Fruit fly (Drosophila melanogaster) whole organism, prepupa: Measurements from ENCODE around the gene ppk10.
A peak's percentile ranks its signal among the peaks of the same experiment; 100 is the strongest.

Source experiments
- Blimp-1 ChIP-seq: fragments of 200-800 bp; sonication (Bioruptor generic); optimal IDR thresholded peaks from 3 replicates; lab custom pipeline; 2017; ENCODE audit warnings: missing biosample characterization, missing genetic modification characterization, mild to moderate bottlenecking, moderate library complexity, missing genetic modification reagents
- CG10631 ChIP-seq: fragments of 200-800 bp; sonication (Bioruptor generic); optimal IDR thresholded peaks from 2 replicates; lab custom pipeline; 2016; ENCODE audit warnings: missing biosample characterization, missing genetic modification characterization
- CG11902 ChIP-seq: fragments of 200-800 bp; sonication (Bioruptor generic); optimal IDR thresholded peaks from 3 replicates; lab custom pipeline; 2016; ENCODE audit warnings: missing biosample characterization, missing genetic modification characterization
- CG15336 ChIP-seq: fragments of 200-800 bp; sonication (Bioruptor generic); IDR thresholded peaks from 2 replicates; pipeline ENCODE4 v1.3.6; 2022; ENCODE audit warnings: missing biosample characterization, missing genetic modification characterization
- CG16779 ChIP-seq: fragments of 200-800 bp; sonication (Bioruptor generic); optimal IDR thresholded peaks from 3 replicates; lab custom pipeline; 2017; ENCODE audit warnings: missing biosample characterization, mild to moderate bottlenecking, missing genetic modification characterization
- CG32006 ChIP-seq: fragments of 200-800 bp; sonication (Bioruptor generic); optimal IDR thresholded peaks from 3 replicates; lab custom pipeline; 2017; ENCODE audit warnings: missing biosample characterization, mild to moderate bottlenecking, missing genetic modification characterization
- CG34406 ChIP-seq: fragments of 200-800 bp; sonication (Bioruptor generic); optimal IDR thresholded peaks from 3 replicates; lab custom pipeline; 2016; ENCODE audit warnings: missing biosample characterization, missing genetic modification characterization
- CG3919 ChIP-seq: fragments of 200-800 bp; sonication (Bioruptor generic); optimal IDR thresholded peaks from 3 replicates; lab custom pipeline; 2016; ENCODE audit warnings: missing biosample characterization, missing genetic modification characterization
- CG4318 ChIP-seq: fragments of 200-800 bp; sonication (Bioruptor generic); optimal IDR thresholded peaks from 3 replicates; lab custom pipeline; 2017; ENCODE audit warnings: missing biosample characterization, mild to moderate bottlenecking, missing genetic modification characterization
- CG6163 ChIP-seq: fragments of 200-800 bp; sonication (Bioruptor generic); IDR thresholded peaks from 3 replicates; pipeline ENCODE4 v1.3.6; 2022; ENCODE audit warnings: missing biosample characterization, missing genetic modification characterization
- CG6276 ChIP-seq: fragments of 200-800 bp; sonication (Bioruptor generic); optimal IDR thresholded peaks from 2 replicates; lab custom pipeline; 2017; ENCODE audit warnings: missing biosample characterization, mild to moderate bottlenecking, missing genetic modification characterization
- CG6792 ChIP-seq: fragments of 200-800 bp; sonication (Bioruptor generic); optimal IDR thresholded peaks from 3 replicates; lab custom pipeline; 2016; ENCODE audit warnings: missing biosample characterization, missing genetic modification characterization
- CG6808 ChIP-seq: fragments of 200-800 bp; sonication (Bioruptor generic); optimal IDR thresholded peaks from 3 replicates; lab custom pipeline; 2017; ENCODE audit warnings: missing biosample characterization, missing genetic modification characterization, mild to moderate bottlenecking, moderate library complexity, missing genetic modification reagents
- CG8119 ChIP-seq: fragments of 200-800 bp; sonication (Bioruptor generic); IDR thresholded peaks from 3 replicates; pipeline ENCODE4 v1.3.6; 2022; ENCODE audit warnings: missing biosample characterization, missing genetic modification characterization
- CG8319 ChIP-seq: fragments of 200-800 bp; sonication (Bioruptor generic); optimal IDR thresholded peaks from 3 replicates; lab custom pipeline; 2016; ENCODE audit warnings: missing biosample characterization, missing genetic modification characterization
- Eip75B ChIP-seq: fragments of 200-800 bp; sonication (Bioruptor generic); optimal IDR thresholded peaks from 3 replicates; lab custom pipeline; 2016; ENCODE audit warnings: missing biosample characterization, missing genetic modification characterization
- Eip78C ChIP-seq: fragments of 200-800 bp; sonication (Bioruptor generic); peaks from one replicate; lab custom pipeline; 2016; ENCODE audit warnings: missing biosample characterization, missing genetic modification characterization
- Eip93F ChIP-seq: fragments of 200-800 bp; sonication (Bioruptor generic); optimal IDR thresholded peaks from 2 replicates; lab custom pipeline; 2016; ENCODE audit warnings: missing biosample characterization, mild to moderate bottlenecking, missing genetic modification characterization
- Ets21C ChIP-seq: fragments of 200-800 bp; sonication (Bioruptor generic); optimal IDR thresholded peaks from 3 replicates; lab custom pipeline; 2016; ENCODE audit warnings: missing biosample characterization, missing genetic modification characterization
- Hr4 ChIP-seq: fragments of 200-800 bp; sonication (Bioruptor generic); optimal IDR thresholded peaks from 3 replicates; lab custom pipeline; 2016; ENCODE audit warnings: missing biosample characterization, missing genetic modification characterization
- Lpt ChIP-seq: fragments of 200-800 bp; sonication (Bioruptor generic); optimal IDR thresholded peaks from 3 replicates; lab custom pipeline; 2016; ENCODE audit warnings: missing biosample characterization, missing genetic modification characterization
- Met ChIP-seq: fragments of 200-800 bp; sonication (Bioruptor generic); optimal IDR thresholded peaks from 3 replicates; lab custom pipeline; 2016; ENCODE audit warnings: missing biosample characterization, missing genetic modification characterization
- OdsH ChIP-seq: fragments of 200-800 bp; sonication (Bioruptor generic); optimal IDR thresholded peaks from 3 replicates; lab custom pipeline; 2016; ENCODE audit warnings: missing biosample characterization, missing genetic modification characterization
- Smox ChIP-seq: fragments of 200-800 bp; sonication (Bioruptor generic); optimal IDR thresholded peaks from 3 replicates; lab custom pipeline; 2016; ENCODE audit warnings: missing biosample characterization, missing genetic modification characterization
- Sox14 ChIP-seq: fragments of 200-800 bp; sonication (Bioruptor generic); optimal IDR thresholded peaks from 3 replicates; lab custom pipeline; 2016; ENCODE audit warnings: missing biosample characterization, missing genetic modification characterization
- achi ChIP-seq: fragments of 200-800 bp; sonication (Bioruptor generic); optimal IDR thresholded peaks from 3 replicates; lab custom pipeline; 2016; ENCODE audit warnings: missing biosample characterization, missing genetic modification characterization
- acj6 ChIP-seq: fragments of 200-800 bp; sonication (Bioruptor generic); optimal IDR thresholded peaks from 3 replicates; lab custom pipeline; 2016; ENCODE audit warnings: missing biosample characterization, missing genetic modification characterization
- cyc ChIP-seq: fragments of 200-800 bp; sonication (Bioruptor generic); optimal IDR thresholded peaks from 3 replicates; lab custom pipeline; 2016; ENCODE audit warnings: missing biosample characterization, missing genetic modification characterization
- esn ChIP-seq: fragments of 200-800 bp; sonication (Bioruptor generic); optimal IDR thresholded peaks from 2 replicates; lab custom pipeline; 2016; ENCODE audit warnings: missing biosample characterization, mild to moderate bottlenecking, missing genetic modification characterization, moderate library complexity
- fd85E ChIP-seq: fragments of 200-800 bp; sonication (Bioruptor generic); optimal IDR thresholded peaks from 3 replicates; lab custom pipeline; 2016; ENCODE audit warnings: missing biosample characterization, missing genetic modification characterization
- fkh ChIP-seq: fragments of 200-800 bp; sonication (Bioruptor generic); optimal IDR thresholded peaks from 3 replicates; lab custom pipeline; 2017; ENCODE audit warnings: missing biosample characterization, mild to moderate bottlenecking, missing genetic modification characterization, moderate library complexity
- lz ChIP-seq: fragments of 200-800 bp; sonication (Bioruptor generic); optimal IDR thresholded peaks from 3 replicates; lab custom pipeline; 2016; ENCODE audit warnings: missing biosample characterization, missing genetic modification characterization
- pdm3 ChIP-seq: fragments of 200-800 bp; sonication (Bioruptor generic); optimal IDR thresholded peaks from 3 replicates; lab custom pipeline; 2016; ENCODE audit warnings: missing biosample characterization, missing genetic modification characterization
- salr ChIP-seq, 2 experiments: fragments of 200-800 bp; sonication (Bioruptor generic); optimal IDR thresholded peaks; 3 replicates each; lab custom pipeline; 2016 to 2018; ENCODE audit warnings: missing biosample characterization in 2 of 2, missing genetic modification characterization in 2 of 2, mild to moderate bottlenecking in 1 of 2
- ss ChIP-seq, 2 experiments: fragments of 200-800 bp; sonication (Bioruptor generic); optimal IDR thresholded peaks; 2 replicates in 1 of 2; 3 replicates in 1 of 2; lab custom pipeline; 2017 to 2018; ENCODE audit warnings: mild to moderate bottlenecking in 2 of 2, missing biosample characterization in 2 of 2, missing genetic modification characterization in 2 of 2, moderate library complexity in 1 of 2
- svp ChIP-seq: fragments of 200-800 bp; sonication (Bioruptor generic); peaks from one replicate; lab custom pipeline; 2016; ENCODE audit warnings: missing biosample characterization, missing genetic modification characterization
- topi ChIP-seq: fragments of 200-800 bp; sonication (Bioruptor generic); optimal IDR thresholded peaks from 3 replicates; lab custom pipeline; 2016; ENCODE audit warnings: missing biosample characterization, missing genetic modification characterization

ppk10 gene

dm6 chr2L:10468388-10468787 lies 16.2 kb upstream of the ppk10 start (continued):
- TF ChIP-seq CG3919 (GFP tag; lab: Kevin White, UChicago) (peak; percentile 55), pdm3 (GFP tag; lab: Kevin White, UChicago) (peak; percentile 60), ss (GFP tag; optimal IDR thresholded peaks at IDR 0.05; lab: Kevin White, UChicago) (no peak), CG4318 (GFP tag; lab: Kevin White, UChicago) (peak; percentile 19), CG10631 (peak; percentile 46), fd85E (GFP tag; lab: Kevin White, UChicago) (no peak), fkh (GFP tag; lab: Kevin White, UChicago) (no peak), OdsH (GFP tag; lab: Kevin White, UChicago) (peak; percentile 58), CG11902 (GFP tag; lab: Kevin White, UChicago) (peak; percentile 34), CG6808 (peak; percentile 48), CG6792 (GFP tag; lab: Kevin White, UChicago) (peak; percentile 52), esn (peak; percentile 24), CG6163 (GFP tag; lab: Robert Waterston, UW) (peak; percentile 80), lz (GFP tag; lab: Kevin White, UChicago) (peak; percentile 7), Lpt (GFP tag; lab: Kevin White, UChicago) (peak; percentile 13), CG8319 (GFP tag; lab: Kevin White, UChicago) (peak; percentile 4), CG15336 (no peak; the same call in 1 of the 2 replicates), Hr4 (peak; percentile 43), Met (GFP tag; lab: Kevin White, UChicago) (peak; percentile 25), CG16779 (no peak), CG8119 (GFP tag; lab: Robert Waterston, UW) (no peak), Smox (GFP tag; lab: Kevin White, UChicago) (peak; percentile 40), Sox14 (GFP tag; lab: Kevin White, UChicago) (peak; percentile 30)

dm6 chr2L:10466865-10467270 lies 14.7 kb upstream of the ppk10 start:
- TF ChIP-seq CG11902 (GFP tag; lab: Kevin White, UChicago) = no peak
- peak; percentile 12 for TF ChIP-seq acj6 (GFP tag; lab: Kevin White, UChicago)
- TF ChIP-seq OdsH (GFP tag; lab: Kevin White, UChicago) = peak; percentile 17
- peak; percentile 29 for TF ChIP-seq CG6276 (GFP tag; lab: Kevin White, UChicago)
- no peak for TF ChIP-seq Eip93F (GFP tag; lab: Kevin White, UChicago)
- peak; percentile 18 for TF ChIP-seq achi (GFP tag; lab: Kevin White, UChicago)
- no peak for TF ChIP-seq ss (GFP tag; optimal IDR thresholded peaks at IDR 0.05; lab: Kevin White, UChicago)
- no peak for TF ChIP-seq Blimp-1 (GFP tag; lab: Kevin White, UChicago)
- no peak for TF ChIP-seq CG32006
- peak in 1 of 2 experiments; percentile 62 for TF ChIP-seq salr (GFP tag; optimal IDR thresholded peaks at IDR 0.05; lab: Kevin White, UChicago)
- no peak for TF ChIP-seq topi
- peak; percentile 47 for TF ChIP-seq Hr4
- TF ChIP-seq Eip78C = peak; percentile 79
- no peak for TF ChIP-seq CG15336
- TF ChIP-seq cyc (GFP tag; lab: Kevin White, UChicago) = no peak
- TF ChIP-seq CG4318 (GFP tag; lab: Kevin White, UChicago) = no peak
- TF ChIP-seq CG8119 (GFP tag; lab: Robert Waterston, UW) = no peak
- no peak for TF ChIP-seq Sox14 (GFP tag; lab: Kevin White, UChicago)

dm6 chr2L:10458979-10459378 lies 6.8 kb upstream of the ppk10 start:
- TF ChIP-seq CG3919 (GFP tag; lab: Kevin White, UChicago) (no peak), CG34406 (GFP tag; lab: Kevin White, UChicago) (no peak)

dm6 chr2L:10457191-10457899 lies 5.1 kb upstream of the ppk10 start, which contains the start of the genes LManI and LManII:
TSS of gene LManI (minus strand) at chr2L:10457241.
TSS of gene LManII (plus strand) at chr2L:10457658.
- TF ChIP-seq Ets21C (GFP tag; lab: Kevin White, UChicago) (no peak), CG32006 (no peak), achi (GFP tag; lab: Kevin White, UChicago) (no peak), Eip75B (GFP tag; lab: Kevin White, UChicago) (no peak), svp (GFP tag; lab: Kevin White, UChicago) (peak; percentile 72)
